Worm (Caenorhabditis elegans) whole organism, mixed stage, embryonic: Measurements from ENCODE around the gene F10G2.2.

ENCODE experiments used
- M03D4.4 ChIP-seq: sonication (generic microtip); optimal IDR thresholded peaks from 2 replicates; lab custom pipeline; 2017; ENCODE audit warnings: mild to moderate bottlenecking, missing genetic modification characterization, missing compliant biosample characterization
- bed-3 ChIP-seq: fragments of 200-800 bp; sonication (Bioruptor generic); optimal IDR thresholded peaks from 3 replicates; lab custom pipeline; 2018; ENCODE audit warnings: mild to moderate bottlenecking, missing genetic modification characterization, moderate library complexity, missing compliant biosample characterization
- blmp-1 ChIP-seq: fragments of 150-350 bp; optimal IDR thresholded peaks from 2 replicates; lab custom pipeline; 2014; ENCODE audit warnings: missing biosample characterization, missing genetic modification characterization
- ceh-39 ChIP-seq: fragments of 150-350 bp; optimal IDR thresholded peaks from 2 replicates; lab custom pipeline; 2014; ENCODE audit warnings: missing biosample characterization, missing genetic modification characterization
- ceh-43 ChIP-seq: fragments of 200-800 bp; sonication (Bioruptor generic); optimal IDR thresholded peaks from 2 replicates; lab custom pipeline; 2018; ENCODE audit warnings: mild to moderate bottlenecking, missing genetic modification characterization, moderate library complexity, missing compliant biosample characterization
- ces-1 ChIP-seq: fragments of 150-350 bp; optimal IDR thresholded peaks from 2 replicates; lab custom pipeline; 2014; ENCODE audit warnings: missing biosample characterization, missing genetic modification reagents, missing genetic modification characterization
- cnd-1 ChIP-seq: fragments of 200-800 bp; sonication (Bioruptor generic); optimal IDR thresholded peaks from 2 replicates; lab custom pipeline; 2018; ENCODE audit warnings: mild to moderate bottlenecking, missing genetic modification characterization, missing compliant biosample characterization
- drap-1 ChIP-seq: fragments of 200-800 bp; sonication (Bioruptor generic); optimal IDR thresholded peaks from 3 replicates; lab custom pipeline; 2018; ENCODE audit warnings: mild to moderate bottlenecking, missing genetic modification characterization, missing compliant biosample characterization
- elt-1 ChIP-seq: sonication (generic microtip); optimal IDR thresholded peaks from 2 replicates; lab custom pipeline; 2017; ENCODE audit warnings: missing genetic modification characterization, mild to moderate bottlenecking, missing compliant biosample characterization, antibody characterized with exemption, moderate library complexity, borderline replicate concordance; ENCODE audit not compliant: insufficient read depth
- flh-1 ChIP-seq: fragments of 200-800 bp; sonication (Bioruptor generic); optimal IDR thresholded peaks from 2 replicates; lab custom pipeline; 2018; ENCODE audit warnings: mild to moderate bottlenecking, missing genetic modification characterization, moderate library complexity, missing compliant biosample characterization
- ham-2 ChIP-seq: fragments of 200-800 bp; sonication (Bioruptor generic); optimal IDR thresholded peaks from 2 replicates; lab custom pipeline; 2018; ENCODE audit warnings: mild to moderate bottlenecking, missing genetic modification characterization, missing compliant biosample characterization
- hlh-1 ChIP-seq: fragments of 150-350 bp; optimal IDR thresholded peaks from 2 replicates; lab custom pipeline; 2014; ENCODE audit warnings: missing biosample characterization, missing genetic modification reagents, missing genetic modification characterization
- lin-13 ChIP-seq: fragments of 150-350 bp; optimal IDR thresholded peaks from 2 replicates; lab custom pipeline; 2014; ENCODE audit warnings: missing biosample characterization, missing genetic modification characterization
- lin-32 ChIP-seq: fragments of 200-800 bp; sonication (Bioruptor generic); optimal IDR thresholded peaks from 2 replicates; lab custom pipeline; 2018; ENCODE audit warnings: mild to moderate bottlenecking, missing genetic modification characterization, missing compliant biosample characterization
- lsy-2 ChIP-seq: fragments of 150-350 bp; optimal IDR thresholded peaks from 2 replicates; lab custom pipeline; 2014; ENCODE audit warnings: missing biosample characterization, missing genetic modification characterization
- mab-5 ChIP-seq: fragments of 150-350 bp; optimal IDR thresholded peaks from 2 replicates; lab custom pipeline; 2014; ENCODE audit warnings: missing biosample characterization, missing genetic modification characterization
- mep-1 ChIP-seq: fragments of 150-350 bp; optimal IDR thresholded peaks from 2 replicates; lab custom pipeline; 2017; ENCODE audit warnings: missing biosample characterization, missing genetic modification reagents, missing genetic modification characterization, inconsistent platforms
- mls-2 ChIP-seq: sonication (generic microtip); optimal IDR thresholded peaks from 2 replicates; lab custom pipeline; 2016; ENCODE audit warnings: mild to moderate bottlenecking, missing genetic modification characterization, moderate library complexity, missing compliant biosample characterization
- nhr-12 ChIP-seq: fragments of 150-350 bp; optimal IDR thresholded peaks from 2 replicates; lab custom pipeline; 2014; ENCODE audit warnings: missing biosample characterization, missing genetic modification characterization
- nhr-2 ChIP-seq: fragments of 150-350 bp; optimal IDR thresholded peaks from 2 replicates; lab custom pipeline; 2014; ENCODE audit warnings: missing biosample characterization, missing genetic modification characterization
- nhr-28 ChIP-seq: fragments of 150-350 bp; optimal IDR thresholded peaks from 2 replicates; lab custom pipeline; 2014; ENCODE audit warnings: missing biosample characterization, missing genetic modification characterization
- pha-4 ChIP-seq: fragments of 150-350 bp; optimal IDR thresholded peaks from 2 replicates; lab custom pipeline; 2018; ENCODE audit warnings: missing biosample characterization, missing genetic modification reagents, missing genetic modification characterization
- sem-2 ChIP-seq: fragments of 200-800 bp; sonication (Bioruptor generic); optimal IDR thresholded peaks from 2 replicates; lab custom pipeline; 2018; ENCODE audit warnings: mild to moderate bottlenecking, missing genetic modification characterization, missing compliant biosample characterization
- tbx-8 ChIP-seq: fragments of 200-800 bp; sonication (Bioruptor generic); optimal IDR thresholded peaks from 2 replicates; lab custom pipeline; 2018; ENCODE audit warnings: mild to moderate bottlenecking, missing genetic modification characterization, moderate library complexity, missing compliant biosample characterization
- unc-120 ChIP-seq: sonication (generic microtip); optimal IDR thresholded peaks from 2 replicates; lab custom pipeline; 2017; ENCODE audit warnings: missing genetic modification characterization, missing compliant biosample characterization; ENCODE audit not compliant: poor library complexity, severe bottlenecking
- unc-39 ChIP-seq: fragments of 150-350 bp; optimal IDR thresholded peaks from 2 replicates; lab custom pipeline; 2014; ENCODE audit warnings: missing biosample characterization, missing genetic modification characterization
- unc-62 ChIP-seq: fragments of 150-350 bp; optimal IDR thresholded peaks from 2 replicates; lab custom pipeline; 2014; ENCODE audit warnings: missing biosample characterization, missing genetic modification reagents, missing genetic modification characterization
- zip-8 ChIP-seq: fragments of 150-350 bp; optimal IDR thresholded peaks from 2 replicates; lab custom pipeline; 2014; ENCODE audit warnings: missing biosample characterization, missing genetic modification characterization
- ztf-11 ChIP-seq: fragments of 150-350 bp; optimal IDR thresholded peaks from 2 replicates; lab custom pipeline; 2014; ENCODE audit warnings: missing biosample characterization, missing genetic modification characterization

Gene F10G2.2

DNA sequence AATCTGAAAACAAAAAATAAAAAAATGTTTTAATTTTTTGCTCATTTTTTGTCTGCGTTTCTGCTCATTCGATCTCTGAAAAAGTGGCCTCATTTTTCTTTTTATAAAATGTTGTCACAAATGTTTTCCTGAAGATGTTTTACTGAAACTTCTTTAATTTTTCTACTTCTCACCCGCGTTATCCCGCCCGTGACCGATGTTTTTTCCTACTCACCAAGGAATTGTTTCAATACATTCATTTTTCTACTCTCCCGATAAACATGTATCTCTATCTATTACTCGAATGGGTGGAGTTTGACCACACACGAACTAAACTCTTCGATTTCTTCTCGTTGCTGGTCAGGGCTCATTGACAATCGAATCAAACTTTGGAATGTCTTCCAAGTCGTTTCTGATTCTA, at the start of gene F10G2.2:
Gene F10G2.2, plus strand, starts transcription at position 301 of the 400 bp plus-strand sequence.
- TF ChIP-seq pha-4 (tag; lab: Kevin White, UChicago): no peak
- TF ChIP-seq unc-120 (tag; lab: Kevin White, UChicago): no peak
- TF ChIP-seq hlh-1 (tag; lab: Kevin White, UChicago): no peak
- TF ChIP-seq ces-1 (GFP tag; lab: Kevin White, UChicago): no peak
- no peak for TF ChIP-seq nhr-12
- TF ChIP-seq ceh-39 (tag; lab: Kevin White, UChicago): no peak
- TF ChIP-seq lin-13 (tag; lab: Kevin White, UChicago): no peak
- TF ChIP-seq drap-1 (GFP tag; lab: Kevin White, UChicago): no peak
- no peak for TF ChIP-seq mep-1 (tag; lab: Kevin White, UChicago)
- no peak for TF ChIP-seq lin-32 (GFP tag; lab: Kevin White, UChicago)
- no peak for TF ChIP-seq elt-1 (tag; lab: Kevin White, UChicago)
- TF ChIP-seq unc-62 (GFP tag; lab: Kevin White, UChicago): no peak
- no peak for TF ChIP-seq ceh-43 (GFP tag; lab: Kevin White, UChicago)
- TF ChIP-seq nhr-2: no peak
- no peak for TF ChIP-seq sem-2
- no peak for TF ChIP-seq flh-1 (GFP tag; lab: Kevin White, UChicago)

- TF ChIP-seq tbx-8 (GFP tag; lab: Kevin White, UChicago): no peak
- TF ChIP-seq M03D4.4 (tag; lab: Kevin White, UChicago): no peak
- no peak for TF ChIP-seq ceh-43 (GFP tag; lab: Kevin White, UChicago)
- no peak for TF ChIP-seq hlh-1 (tag; lab: Kevin White, UChicago)
- TF ChIP-seq pha-4 (tag; lab: Kevin White, UChicago): no peak
- TF ChIP-seq unc-62 (GFP tag; lab: Kevin White, UChicago): no peak
- TF ChIP-seq elt-1 (tag; lab: Kevin White, UChicago): no peak
- TF ChIP-seq drap-1 (GFP tag; lab: Kevin White, UChicago): no peak
- TF ChIP-seq ztf-11 (tag; lab: Kevin White, UChicago): no peak
- TF ChIP-seq ceh-39 (tag; lab: Kevin White, UChicago): no peak
- TF ChIP-seq unc-120 (tag; lab: Kevin White, UChicago): no peak
- no peak for TF ChIP-seq lsy-2
- TF ChIP-seq unc-39 (tag; lab: Kevin White, UChicago): no peak
- no peak for TF ChIP-seq ces-1 (GFP tag; lab: Kevin White, UChicago)
- TF ChIP-seq ham-2 (GFP tag; lab: Kevin White, UChicago): no peak
- no peak for TF ChIP-seq sem-2
- TF ChIP-seq, all 35 proteins: peak for 0
Observed at ce11 chrV:7282037-7282436, 48.9 kb upstream of the F10G2.2 start, which contains the start of gene C13A2.3. C13A2.3 (plus strand) TSS chrV:7282337.

DNA sequence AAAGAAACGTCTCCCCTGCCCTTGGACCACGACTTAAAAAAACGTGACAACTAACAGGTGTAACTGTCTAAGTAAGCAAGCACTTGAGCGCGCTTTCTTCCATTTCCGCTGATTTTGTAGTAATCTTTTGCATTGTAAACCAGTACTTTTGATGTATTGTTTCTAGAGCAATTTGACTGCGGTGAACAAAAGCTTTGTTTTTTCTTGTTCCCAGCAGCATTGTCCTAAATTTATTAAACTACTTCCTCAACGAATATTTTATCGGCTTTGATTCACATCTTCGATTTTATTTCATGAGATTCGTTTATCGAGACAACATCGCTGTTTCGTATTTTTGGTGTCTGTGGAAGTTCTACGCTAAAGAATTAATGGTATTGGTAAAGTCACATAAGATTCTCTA, 42.3 kb upstream of the F10G2.2 start, which contains the start of gene C13A2.1:
Gene C13A2.1, plus strand, starts transcription at position 301 of the 400 bp plus-strand sequence.
- no peak for TF ChIP-seq nhr-28 (tag; lab: Kevin White, UChicago)
- TF ChIP-seq lin-32 (GFP tag; lab: Kevin White, UChicago): no peak
- TF ChIP-seq ces-1 (GFP tag; lab: Kevin White, UChicago): no peak
- no peak for TF ChIP-seq tbx-8 (GFP tag; lab: Kevin White, UChicago)
- TF ChIP-seq pha-4 (tag; lab: Kevin White, UChicago): no peak
- TF ChIP-seq lin-13 (tag; lab: Kevin White, UChicago): no peak
- no peak for TF ChIP-seq cnd-1 (tag; lab: Kevin White, UChicago)
- no peak for TF ChIP-seq ceh-43 (GFP tag; lab: Kevin White, UChicago)
- TF ChIP-seq blmp-1 (tag; lab: Kevin White, UChicago): no peak
- no peak for TF ChIP-seq unc-120 (tag; lab: Kevin White, UChicago)
- no peak for TF ChIP-seq mls-2 (tag; lab: Kevin White, UChicago)
- TF ChIP-seq nhr-12: no peak
- TF ChIP-seq sem-2: no peak
- no peak for TF ChIP-seq mab-5
- TF ChIP-seq drap-1 (GFP tag; lab: Kevin White, UChicago): no peak
- TF ChIP-seq elt-1 (tag; lab: Kevin White, UChicago): no peak
- TF ChIP-seq ceh-39 (tag; lab: Kevin White, UChicago): no peak
- no peak for TF ChIP-seq lsy-2
- TF ChIP-seq bed-3 (GFP tag; lab: Kevin White, UChicago): no peak
- no peak for TF ChIP-seq ham-2 (GFP tag; lab: Kevin White, UChicago)
- TF ChIP-seq, all 35 proteins: peak for 0

DNA sequence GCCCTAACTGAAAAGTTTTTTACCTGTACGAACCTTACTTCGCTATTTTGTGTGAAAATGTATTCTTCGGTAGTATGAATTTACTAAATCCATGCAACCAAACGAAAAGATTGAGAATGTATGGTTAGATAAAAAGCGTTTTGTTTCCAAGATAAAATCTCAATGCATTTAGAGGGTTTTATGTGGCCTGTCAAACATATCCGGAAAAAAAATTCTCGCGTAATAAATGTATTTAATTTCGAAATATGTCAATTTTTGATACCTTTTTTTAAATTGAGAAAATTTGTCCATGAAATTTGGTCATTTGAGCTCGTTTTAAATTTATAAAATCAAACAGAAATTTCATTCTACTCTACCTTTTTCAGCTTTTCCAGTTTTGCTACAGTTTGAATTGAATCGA, 35.7 kb upstream of the F10G2.2 start, which contains the start of gene F07G11.4:
Gene F07G11.4, minus strand, starts transcription at position 101 of the 400 bp plus-strand sequence.
- no peak for TF ChIP-seq unc-120 (tag; lab: Kevin White, UChicago)
- no peak for TF ChIP-seq pha-4 (tag; lab: Kevin White, UChicago)
- TF ChIP-seq mep-1 (tag; lab: Kevin White, UChicago): no peak
- no peak for TF ChIP-seq zip-8 (tag; lab: Kevin White, UChicago)
- TF ChIP-seq elt-1 (tag; lab: Kevin White, UChicago): no peak
